Worm (Caenorhabditis elegans) whole organism, L2 larva: ENCODE measurements around the gene R05D3.8.
A peak's percentile ranks its signal among the peaks of the same experiment; 100 is the strongest.

ENCODE experiments used
- C34F6.9 ChIP-seq: fragments of 150-350 bp; optimal IDR thresholded peaks from 2 replicates; lab custom pipeline; 2014; ENCODE audit warnings: missing biosample characterization, missing genetic modification characterization
- F13H6.1 ChIP-seq: sonication (generic microtip); optimal IDR thresholded peaks from 2 replicates; lab custom pipeline; 2016; ENCODE audit warnings: missing genetic modification characterization, missing compliant biosample characterization
- R02D3.7 ChIP-seq: fragments of 150-350 bp; optimal IDR thresholded peaks from 2 replicates; lab custom pipeline; 2014; ENCODE audit warnings: missing biosample characterization, missing genetic modification characterization
- Y55F3AM.14 ChIP-seq: fragments of 200-800 bp; sonication (Bioruptor generic); optimal IDR thresholded peaks from 2 replicates; lab custom pipeline; 2018; ENCODE audit warnings: mild to moderate bottlenecking, missing genetic modification characterization, missing compliant biosample characterization
- ZK546.5 ChIP-seq: sonication (generic microtip); optimal IDR thresholded peaks from 2 replicates; lab custom pipeline; 2017; ENCODE audit warnings: missing biosample characterization, missing genetic modification characterization
- alr-1 ChIP-seq: fragments of 150-350 bp; optimal IDR thresholded peaks from 2 replicates; lab custom pipeline; 2014; ENCODE audit warnings: missing biosample characterization, missing genetic modification characterization
- aly-2 ChIP-seq: fragments of 150-350 bp; optimal IDR thresholded peaks from 2 replicates; lab custom pipeline; 2014; ENCODE audit warnings: missing biosample characterization, missing genetic modification characterization
- ama-1 ChIP-seq: fragments of 150-350 bp; optimal IDR thresholded peaks from 2 replicates; lab custom pipeline; 2018; ENCODE audit warnings: inconsistent platforms
- blmp-1 ChIP-seq: sonication (generic microtip); optimal IDR thresholded peaks from 2 replicates; lab custom pipeline; 2017; ENCODE audit warnings: missing genetic modification characterization, mild to moderate bottlenecking, missing compliant biosample characterization, antibody characterized with exemption, moderate library complexity; ENCODE audit not compliant: insufficient read depth
- ceh-16 ChIP-seq: fragments of 150-350 bp; optimal IDR thresholded peaks from 2 replicates; lab custom pipeline; 2014; ENCODE audit warnings: missing biosample characterization, missing genetic modification characterization
- ceh-82 ChIP-seq: fragments of 150-350 bp; optimal IDR thresholded peaks from 2 replicates; lab custom pipeline; 2014; ENCODE audit warnings: missing biosample characterization, missing genetic modification characterization
- crh-2 ChIP-seq: sonication (generic microtip); optimal IDR thresholded peaks from 2 replicates; lab custom pipeline; 2017; ENCODE audit warnings: missing biosample characterization, missing genetic modification characterization
- dmd-4 ChIP-seq: sonication (generic microtip); optimal IDR thresholded peaks from 2 replicates; lab custom pipeline; 2017; ENCODE audit warnings: missing biosample characterization, missing genetic modification characterization
- egl-27 ChIP-seq: sonication (generic microtip); optimal IDR thresholded peaks from 3 replicates; lab custom pipeline; 2017; ENCODE audit warnings: missing biosample characterization, missing genetic modification reagents, missing genetic modification characterization
- elt-1 ChIP-seq: fragments of 150-350 bp; optimal IDR thresholded peaks from 2 replicates; lab custom pipeline; 2014; ENCODE audit warnings: missing biosample characterization, missing genetic modification characterization
- elt-3 ChIP-seq: sonication (generic microtip); optimal IDR thresholded peaks from 2 replicates; lab custom pipeline; 2017; ENCODE audit warnings: missing biosample characterization, missing genetic modification characterization
- fos-1 ChIP-seq: fragments of 150-350 bp; optimal IDR thresholded peaks from 2 replicates; lab custom pipeline; 2014; ENCODE audit warnings: missing biosample characterization, missing genetic modification characterization
- gmeb-1 ChIP-seq: fragments of 150-350 bp; optimal IDR thresholded peaks from 2 replicates; lab custom pipeline; 2014; ENCODE audit warnings: missing biosample characterization, missing genetic modification characterization
- lin-11 ChIP-seq: fragments of 150-350 bp; sonication (generic microtip); optimal IDR thresholded peaks from 2 replicates; lab custom pipeline; 2014; ENCODE audit warnings: missing biosample characterization, missing genetic modification characterization, inconsistent platforms, mixed read lengths
- lin-13 ChIP-seq: fragments of 150-350 bp; optimal IDR thresholded peaks from 2 replicates; lab custom pipeline; 2014; ENCODE audit warnings: missing biosample characterization, missing genetic modification reagents, missing genetic modification characterization
- lin-39 ChIP-seq: fragments of 150-350 bp; optimal IDR thresholded peaks from 2 replicates; lab custom pipeline; 2014; ENCODE audit warnings: missing biosample characterization, missing genetic modification reagents, missing genetic modification characterization
- lsy-2 ChIP-seq, 2 experiments: fragments of 150-350 bp in 1 of 2; sonication (generic microtip) in 1 of 2; optimal IDR thresholded peaks; 2 replicates each; lab custom pipeline; 2014 to 2017; ENCODE audit warnings: missing biosample characterization in 2 of 2, missing genetic modification characterization in 2 of 2
- mab-5 ChIP-seq: fragments of 150-350 bp; optimal IDR thresholded peaks from 2 replicates; lab custom pipeline; 2014; ENCODE audit warnings: missing biosample characterization, missing genetic modification characterization
- mbf-1 ChIP-seq: sonication (generic microtip); optimal IDR thresholded peaks from 2 replicates; lab custom pipeline; 2017; ENCODE audit warnings: missing biosample characterization, missing genetic modification characterization
- mdl-1 ChIP-seq, 2 experiments: fragments of 150-350 bp in 1 of 2; sonication (generic microtip) in 1 of 2; optimal IDR thresholded peaks; 2 replicates each; lab custom pipeline; 2017; ENCODE audit warnings: missing biosample characterization in 2 of 2, missing genetic modification characterization in 2 of 2
- nhr-10 ChIP-seq: sonication (generic microtip); optimal IDR thresholded peaks from 2 replicates; lab custom pipeline; 2017; ENCODE audit warnings: missing biosample characterization, missing genetic modification characterization
- nhr-11 ChIP-seq: fragments of 150-350 bp; optimal IDR thresholded peaks from 2 replicates; lab custom pipeline; 2014; ENCODE audit warnings: missing biosample characterization, missing genetic modification characterization
- nhr-12 ChIP-seq: fragments of 150-350 bp; optimal IDR thresholded peaks from 2 replicates; lab custom pipeline; 2014; ENCODE audit warnings: missing biosample characterization, missing genetic modification characterization
- nhr-129 ChIP-seq: fragments of 150-350 bp; optimal IDR thresholded peaks from 2 replicates; lab custom pipeline; 2014; ENCODE audit warnings: missing biosample characterization, missing genetic modification characterization
- nhr-21 ChIP-seq: fragments of 150-350 bp; optimal IDR thresholded peaks from 2 replicates; lab custom pipeline; 2014; ENCODE audit warnings: missing biosample characterization, missing genetic modification characterization
- nhr-23 ChIP-seq: fragments of 150-350 bp; optimal IDR thresholded peaks from 2 replicates; lab custom pipeline; 2014; ENCODE audit warnings: missing biosample characterization, missing genetic modification reagents, missing genetic modification characterization
- nhr-237 ChIP-seq: fragments of 150-350 bp; optimal IDR thresholded peaks from 2 replicates; lab custom pipeline; 2014; ENCODE audit warnings: missing biosample characterization, missing genetic modification characterization
- nhr-25 ChIP-seq: fragments of 150-350 bp; sonication (generic microtip); optimal IDR thresholded peaks from 3 replicates; lab custom pipeline; 2014; ENCODE audit warnings: missing biosample characterization, missing genetic modification characterization
- nhr-6 ChIP-seq: fragments of 150-350 bp; optimal IDR thresholded peaks from 2 replicates; lab custom pipeline; 2014; ENCODE audit warnings: missing biosample characterization, missing genetic modification characterization
- nhr-77 ChIP-seq: fragments of 150-350 bp; optimal IDR thresholded peaks from 2 replicates; lab custom pipeline; 2014; ENCODE audit warnings: missing biosample characterization, missing genetic modification characterization
- peb-1 ChIP-seq: fragments of 150-350 bp; optimal IDR thresholded peaks from 2 replicates; lab custom pipeline; 2014; ENCODE audit warnings: missing biosample characterization, missing genetic modification characterization
- sem-4 ChIP-seq: fragments of 150-350 bp; optimal IDR thresholded peaks from 2 replicates; lab custom pipeline; 2014; ENCODE audit warnings: missing biosample characterization, missing genetic modification reagents, missing genetic modification characterization
- skn-1 ChIP-seq: sonication (generic microtip); optimal IDR thresholded peaks from 2 replicates; lab custom pipeline; 2017; ENCODE audit warnings: missing biosample characterization, missing genetic modification characterization
- sma-3 ChIP-seq: sonication (generic microtip); optimal IDR thresholded peaks from 2 replicates; lab custom pipeline; 2016; ENCODE audit warnings: missing genetic modification reagents, missing genetic modification characterization, missing compliant biosample characterization
- sma-9 ChIP-seq, 2 experiments: fragments of 150-350 bp in 1 of 2; sonication (generic microtip) in 1 of 2; optimal IDR thresholded peaks; 2 replicates each; lab custom pipeline; 2014 to 2016; ENCODE audit warnings: missing genetic modification characterization in 2 of 2, mild to moderate bottlenecking in 1 of 2, missing biosample characterization in 1 of 2, missing compliant biosample characterization in 1 of 2, missing genetic modification reagents in 1 of 2, moderate library complexity in 1 of 2
- snpc-4 ChIP-seq: fragments of 150-350 bp; optimal IDR thresholded peaks from 2 replicates; lab custom pipeline; 2014; ENCODE audit warnings: missing biosample characterization, missing genetic modification characterization
- unc-39 ChIP-seq: fragments of 150-350 bp; optimal IDR thresholded peaks from 2 replicates; lab custom pipeline; 2014; ENCODE audit warnings: missing biosample characterization, missing genetic modification characterization
- unc-55 ChIP-seq: fragments of 150-350 bp; sonication (generic microtip); optimal IDR thresholded peaks from 3 replicates; lab custom pipeline; 2014; ENCODE audit warnings: missing biosample characterization, missing genetic modification reagents, missing genetic modification characterization
- unc-62 ChIP-seq: fragments of 150-350 bp; optimal IDR thresholded peaks from 2 replicates; lab custom pipeline; 2014; ENCODE audit warnings: missing biosample characterization, missing genetic modification reagents, missing genetic modification characterization
- zag-1 ChIP-seq: fragments of 150-350 bp; optimal IDR thresholded peaks from 2 replicates; lab custom pipeline; 2014; ENCODE audit warnings: missing biosample characterization, missing genetic modification characterization
- ztf-1 ChIP-seq: fragments of 200-800 bp; sonication (Bioruptor generic); conservative IDR thresholded peaks from 2 replicates; pipeline ENCODE4 v1.3.6; 2022; ENCODE audit warnings: missing genetic modification characterization, missing compliant biosample characterization
- ztf-11 ChIP-seq: sonication (generic microtip); optimal IDR thresholded peaks from 2 replicates; lab custom pipeline; 2017; ENCODE audit warnings: missing biosample characterization, missing genetic modification characterization
- ztf-4 ChIP-seq: fragments of 150-350 bp; optimal IDR thresholded peaks from 2 replicates; lab custom pipeline; 2014; ENCODE audit warnings: missing biosample characterization, missing genetic modification characterization

The R05D3.8 gene

ce11 chrIII:8358213-8358672 is at the start of gene R05D3.8, which contains the start of gene rfp-1:
Gene R05D3.8 (minus strand): TSS chrIII:8358327.
Gene rfp-1 (plus strand): TSS chrIII:8358622.
- TF ChIP-seq lin-11 (tag; lab: Kevin White, UChicago): peak; percentile 63
- TF ChIP-seq nhr-25 (tag; lab: Kevin White, UChicago): peak; percentile 76
- TF ChIP-seq zag-1 (tag; lab: Kevin White, UChicago): peak; percentile 24
- peak; percentile 89 for TF ChIP-seq C34F6.9 (tag; lab: Kevin White, UChicago)
- TF ChIP-seq sem-4: peak; percentile 43
- no peak for TF ChIP-seq Y55F3AM.14
- TF ChIP-seq peb-1 (tag; lab: Kevin White, UChicago): no peak
- no peak for TF ChIP-seq nhr-23 (tag; lab: Kevin White, UChicago)
- TF ChIP-seq skn-1: no peak
- no peak for TF ChIP-seq lin-39 (tag; lab: Kevin White, UChicago)
- peak; percentile 69 for TF ChIP-seq sma-3 (GFP tag; lab: Kevin White, UChicago)
- no peak for TF ChIP-seq mdl-1 (tag; optimal IDR thresholded peaks at IDR 0.05; lab: Kevin White, UChicago)
- peak; percentile 88 for TF ChIP-seq crh-2
- TF ChIP-seq nhr-129 (tag; lab: Kevin White, UChicago): peak; percentile 95
- TF ChIP-seq nhr-237 (tag; lab: Kevin White, UChicago): no peak
- peak; percentile 85 for TF ChIP-seq gmeb-1 (tag; lab: Kevin White, UChicago)
- TF ChIP-seq elt-3 (tag; lab: Kevin White, UChicago): no peak
- peak; percentile 97 to 99 for TF ChIP-seq lsy-2 (tag; optimal IDR thresholded peaks at IDR 0.05; lab: Kevin White, UChicago)
- no peak for TF ChIP-seq nhr-10 (tag; lab: Kevin White, UChicago)
- TF ChIP-seq dmd-4 (tag; lab: Kevin White, UChicago): no peak
- no peak for TF ChIP-seq nhr-77
- TF ChIP-seq ztf-4 (tag; lab: Kevin White, UChicago): no peak
- peak; percentile 63 for TF ChIP-seq mab-5
- peak; percentile 34 for TF ChIP-seq nhr-6
- peak; percentile 34 for TF ChIP-seq ceh-16 (tag; lab: Kevin White, UChicago)
- TF ChIP-seq nhr-11 (tag; lab: Kevin White, UChicago): no peak
- peak; percentile 74 for TF ChIP-seq sma-9 (GFP tag; optimal IDR thresholded peaks at IDR 0.05; lab: Kevin White, UChicago)
- TF ChIP-seq sma-9 (tag; optimal IDR thresholded peaks at IDR 0.05; lab: Kevin White, UChicago): no peak
- TF ChIP-seq F13H6.1 (tag; lab: Kevin White, UChicago): peak; percentile 44
- TF ChIP-seq nhr-12: no peak
- peak; percentile 67 for TF ChIP-seq ama-1
- TF ChIP-seq fos-1 (tag; lab: Kevin White, UChicago): peak; percentile 72
- TF ChIP-seq mbf-1 (tag; lab: Kevin White, UChicago): no peak
- peak; percentile 12 for TF ChIP-seq egl-27 (tag; lab: Kevin White, UChicago)
- TF ChIP-seq ceh-82 (tag; lab: Kevin White, UChicago): no peak
- peak; percentile 87 for TF ChIP-seq lin-13 (GFP tag; lab: Kevin White, UChicago)
- TF ChIP-seq unc-55 (GFP tag; lab: Kevin White, UChicago): peak; percentile 92
- no peak for TF ChIP-seq ztf-1 (GFP tag; lab: Robert Waterston, UW)
- TF ChIP-seq elt-1 (tag; lab: Kevin White, UChicago): no peak
- no peak for TF ChIP-seq blmp-1 (tag; lab: Kevin White, UChicago)
- TF ChIP-seq ztf-11: no peak
- peak; percentile 65 for TF ChIP-seq nhr-21 (tag; lab: Kevin White, UChicago)
- peak; percentile 97 for TF ChIP-seq R02D3.7
- no peak for TF ChIP-seq alr-1
- no peak for TF ChIP-seq unc-39 (tag; lab: Kevin White, UChicago)
- TF ChIP-seq snpc-4 (tag; lab: Kevin White, UChicago): no peak
- no peak for TF ChIP-seq aly-2 (tag; lab: Kevin White, UChicago)
- peak; percentile 44 for TF ChIP-seq ZK546.5 (tag; lab: Kevin White, UChicago)
- no peak for TF ChIP-seq unc-62 (GFP tag; lab: Kevin White, UChicago)
